Fruit fly (Drosophila melanogaster) whole organism, embryonic: ENCODE measurements around the gene Efhc1.1.

Experiments used
- CG10431 ChIP-seq: fragments of 200-800 bp; sonication (Bioruptor generic); optimal IDR thresholded peaks from 3 replicates; lab custom pipeline; 2018; ENCODE audit warnings: missing biosample characterization, mild to moderate bottlenecking, missing genetic modification characterization
- CG10959 ChIP-seq: fragments of 200-800 bp; sonication (Bioruptor generic); IDR thresholded peaks from 2 replicates; pipeline ENCODE4 v1.3.6; 2022; ENCODE audit warnings: missing biosample characterization, missing genetic modification characterization
- CG11456 ChIP-seq: fragments of 200-800 bp; sonication (Bioruptor generic); IDR thresholded peaks from 3 replicates; pipeline ENCODE4 v1.3.6; 2022; ENCODE audit warnings: missing biosample characterization, missing genetic modification characterization
- CG11723 ChIP-seq: fragments of 200-800 bp; sonication (Bioruptor generic); optimal IDR thresholded peaks from 2 replicates; lab custom pipeline; 2017; ENCODE audit warnings: missing biosample characterization, mild to moderate bottlenecking, missing genetic modification characterization
- CG14441 ChIP-seq: fragments of 200-800 bp; sonication (Bioruptor generic); IDR thresholded peaks from 2 replicates; pipeline ENCODE4 v1.3.6; 2022; ENCODE audit warnings: missing biosample characterization, missing genetic modification characterization
- CG14860 ChIP-seq: fragments of 200-800 bp; sonication (Bioruptor generic); IDR thresholded peaks from 3 replicates; pipeline ENCODE4 v1.3.6; 2022; ENCODE audit warnings: missing biosample characterization, missing genetic modification characterization; ENCODE audit not compliant: partially characterized antibody
- CG15011 ChIP-seq: fragments of 200-800 bp; sonication (Bioruptor generic); optimal IDR thresholded peaks from 3 replicates; lab custom pipeline; 2018; ENCODE audit warnings: missing biosample characterization, mild to moderate bottlenecking, missing genetic modification characterization
- CG1603 ChIP-seq: fragments of 200-800 bp; sonication (Bioruptor generic); optimal IDR thresholded peaks from 2 replicates; lab custom pipeline; 2019; ENCODE audit warnings: missing biosample characterization, mild to moderate bottlenecking, missing genetic modification characterization, moderate library complexity
- CG1647 ChIP-seq: fragments of 200-800 bp; sonication (Bioruptor generic); optimal IDR thresholded peaks from 3 replicates; lab custom pipeline; 2016; ENCODE audit warnings: missing biosample characterization, missing genetic modification characterization
- CG16779 ChIP-seq: fragments of 200-800 bp; sonication (Bioruptor generic); IDR thresholded peaks from 2 replicates; pipeline ENCODE4 v1.3.6; 2022; ENCODE audit warnings: missing biosample characterization, missing genetic modification characterization
- CG16813 ChIP-seq: fragments of 200-800 bp; sonication (Bioruptor generic); IDR thresholded peaks from 3 replicates; pipeline ENCODE4 v1.3.6; 2022; ENCODE audit warnings: missing biosample characterization, missing genetic modification characterization; ENCODE audit not compliant: partially characterized antibody
- CG17186 ChIP-seq: fragments of 200-800 bp; sonication (Bioruptor generic); optimal IDR thresholded peaks from 3 replicates; lab custom pipeline; 2017; ENCODE audit warnings: missing biosample characterization, missing genetic modification reagents, missing genetic modification characterization
- CG18764 ChIP-seq: fragments of 200-800 bp; sonication (Bioruptor generic); optimal IDR thresholded peaks from 3 replicates; lab custom pipeline; 2016; ENCODE audit warnings: missing biosample characterization, missing genetic modification characterization
- CG2889 ChIP-seq: fragments of 200-800 bp; sonication (Bioruptor generic); IDR thresholded peaks from 3 replicates; pipeline ENCODE4 v1.3.6; 2022; ENCODE audit warnings: missing biosample characterization, missing genetic modification characterization
- CG32767 ChIP-seq: fragments of 200-800 bp; sonication (Bioruptor generic); IDR thresholded peaks from 2 replicates; pipeline ENCODE4 v1.3.6; 2022; ENCODE audit warnings: missing biosample characterization, missing genetic modification characterization
- CG5180 ChIP-seq: fragments of 200-800 bp; sonication (Bioruptor generic); optimal IDR thresholded peaks from 3 replicates; lab custom pipeline; 2017; ENCODE audit warnings: missing biosample characterization, missing genetic modification characterization, mild to moderate bottlenecking, moderate library complexity, missing genetic modification reagents
- CG6683 ChIP-seq: fragments of 200-800 bp; sonication (Bioruptor generic); optimal IDR thresholded peaks from 2 replicates; lab custom pipeline; 2017; ENCODE audit warnings: missing biosample characterization, mild to moderate bottlenecking, missing genetic modification characterization, missing genetic modification reagents
- CG6689 ChIP-seq: fragments of 200-800 bp; sonication (Bioruptor generic); IDR thresholded peaks from 2 replicates; pipeline ENCODE4 v1.3.6; 2022; ENCODE audit warnings: missing biosample characterization, missing genetic modification characterization
- CG7745 ChIP-seq: fragments of 200-800 bp; sonication (Bioruptor generic); optimal IDR thresholded peaks from 2 replicates; lab custom pipeline; 2018; ENCODE audit warnings: missing biosample characterization, mild to moderate bottlenecking, missing genetic modification characterization, moderate library complexity
- CG8089 ChIP-seq: fragments of 200-800 bp; sonication (Bioruptor generic); optimal IDR thresholded peaks from 3 replicates; lab custom pipeline; 2016; ENCODE audit warnings: missing biosample characterization, missing genetic modification characterization
- CG8944 ChIP-seq: fragments of 200-800 bp; sonication (Bioruptor generic); optimal IDR thresholded peaks from 3 replicates; lab custom pipeline; 2016; ENCODE audit warnings: missing biosample characterization, missing genetic modification characterization
- CG9215 ChIP-seq: fragments of 200-800 bp; sonication (Bioruptor generic); IDR thresholded peaks from 2 replicates; pipeline ENCODE4 v1.3.6; 2022; ENCODE audit warnings: missing biosample characterization, missing genetic modification characterization
- Chrac-16 ChIP-seq: fragments of 200-800 bp; sonication (Bioruptor generic); optimal IDR thresholded peaks from 3 replicates; lab custom pipeline; 2016; ENCODE audit warnings: missing biosample characterization, missing genetic modification characterization
- ERR ChIP-seq: fragments of 200-800 bp; sonication (Bioruptor generic); optimal IDR thresholded peaks from 2 replicates; lab custom pipeline; 2016; ENCODE audit warnings: missing biosample characterization, missing genetic modification characterization
- Ets97D ChIP-seq: fragments of 200-800 bp; sonication (Bioruptor generic); optimal IDR thresholded peaks from 3 replicates; lab custom pipeline; 2016; ENCODE audit warnings: missing biosample characterization, missing genetic modification characterization
- Hsf ChIP-seq: fragments of 200-800 bp; sonication (Bioruptor generic); optimal IDR thresholded peaks from 3 replicates; lab custom pipeline; 2016; ENCODE audit warnings: missing biosample characterization, missing genetic modification characterization
- Meics ChIP-seq: fragments of 200-800 bp; sonication (Bioruptor generic); optimal IDR thresholded peaks from 2 replicates; lab custom pipeline; 2017; ENCODE audit warnings: missing biosample characterization, mild to moderate bottlenecking, missing genetic modification characterization
- Neu2 ChIP-seq: fragments of 200-800 bp; sonication (Bioruptor generic); optimal IDR thresholded peaks from 3 replicates; lab custom pipeline; 2016; ENCODE audit warnings: missing biosample characterization, missing genetic modification characterization, borderline replicate concordance
- Optix ChIP-seq: fragments of 200-800 bp; sonication (Bioruptor generic); IDR thresholded peaks from 3 replicates; pipeline ENCODE4 v1.3.6; 2022; ENCODE audit warnings: missing biosample characterization, missing genetic modification characterization
- Ptx1 ChIP-seq: fragments of 200-800 bp; sonication (Bioruptor generic); IDR thresholded peaks from 2 replicates; pipeline ENCODE4 v1.3.6; 2022; ENCODE audit warnings: missing biosample characterization, missing genetic modification characterization
- Sry-β ChIP-seq: fragments of 200-800 bp; sonication (Bioruptor generic); optimal IDR thresholded peaks from 2 replicates; lab custom pipeline; 2018; ENCODE audit warnings: missing biosample characterization, mild to moderate bottlenecking, missing genetic modification characterization, moderate library complexity
- Stat92E ChIP-seq, 3 experiments: fragments of >200 bp in 2 of 3; fragments of 200-800 bp in 1 of 3; sonication (Bioruptor generic) in 1 of 3; optimal IDR thresholded peaks; 2 replicates each; lab custom pipeline; 2017 to 2019; ENCODE audit warnings: missing biosample characterization in 3 of 3, missing genetic modification characterization in 3 of 3, mild to moderate bottlenecking in 1 of 3, moderate library complexity in 1 of 3
- ab ChIP-seq: fragments of 200-800 bp; sonication (Bioruptor generic); optimal IDR thresholded peaks from 2 replicates; lab custom pipeline; 2016; ENCODE audit warnings: missing biosample characterization, missing genetic modification characterization
- amos ChIP-seq: fragments of 200-800 bp; sonication (Bioruptor generic); IDR thresholded peaks from 2 replicates; pipeline ENCODE4 v1.3.6; 2022; ENCODE audit warnings: missing biosample characterization, missing genetic modification characterization; ENCODE audit not compliant: partially characterized antibody
- caup ChIP-seq: fragments of 200-800 bp; sonication (Bioruptor generic); optimal IDR thresholded peaks from 3 replicates; lab custom pipeline; 2017; ENCODE audit warnings: missing biosample characterization, mild to moderate bottlenecking, missing genetic modification characterization, moderate library complexity; ENCODE audit not compliant: severe bottlenecking
- cg ChIP-seq: fragments of 200-800 bp; sonication (Bioruptor generic); optimal IDR thresholded peaks from 3 replicates; lab custom pipeline; 2019; ENCODE audit warnings: missing biosample characterization, mild to moderate bottlenecking, missing genetic modification characterization, moderate library complexity
- chm ChIP-seq: fragments of 200-800 bp; sonication (Bioruptor generic); IDR thresholded peaks from 2 replicates; pipeline ENCODE4 v1.3.6; 2022; ENCODE audit warnings: missing biosample characterization, missing genetic modification characterization
- chn ChIP-seq: fragments of 200-800 bp; sonication (Bioruptor generic); optimal IDR thresholded peaks from 2 replicates; lab custom pipeline; 2016; ENCODE audit warnings: missing biosample characterization, missing genetic modification characterization
- gfzf ChIP-seq: fragments of 200-800 bp; sonication (Bioruptor generic); optimal IDR thresholded peaks from 2 replicates; lab custom pipeline; 2016; ENCODE audit warnings: missing biosample characterization, mild to moderate bottlenecking, missing genetic modification characterization, moderate library complexity
- grau ChIP-seq: fragments of 200-800 bp; optimal IDR thresholded peaks from 3 replicates; lab custom pipeline; 2019; ENCODE audit warnings: missing biosample characterization, mild to moderate bottlenecking, missing genetic modification characterization, moderate library complexity
- her ChIP-seq: fragments of 200-800 bp; sonication (Bioruptor generic); optimal IDR thresholded peaks from 2 replicates; lab custom pipeline; 2016; ENCODE audit warnings: missing biosample characterization, missing genetic modification characterization
- luna ChIP-seq: fragments of 200-800 bp; sonication (Bioruptor generic); optimal IDR thresholded peaks from 2 replicates; lab custom pipeline; 2016; ENCODE audit warnings: missing biosample characterization, missing genetic modification characterization
- pfk ChIP-seq: fragments of 200-800 bp; sonication (Bioruptor generic); optimal IDR thresholded peaks from 2 replicates; lab custom pipeline; 2018; ENCODE audit warnings: missing biosample characterization, mild to moderate bottlenecking, missing genetic modification characterization, moderate library complexity
- scrt ChIP-seq: fragments of 200-800 bp; sonication (Bioruptor generic); optimal IDR thresholded peaks from 2 replicates; lab custom pipeline; 2018; ENCODE audit warnings: missing biosample characterization, mild to moderate bottlenecking, missing genetic modification characterization, moderate library complexity
- slbo ChIP-seq: fragments of 200-800 bp; sonication (Bioruptor generic); IDR thresholded peaks from 2 replicates; pipeline ENCODE4 v1.3.6; 2022; ENCODE audit warnings: missing biosample characterization, missing genetic modification characterization
- so ChIP-seq: fragments of 200-800 bp; sonication (Bioruptor generic); IDR thresholded peaks from 3 replicates; pipeline ENCODE4 v1.3.6; 2022; ENCODE audit warnings: missing biosample characterization, missing genetic modification characterization
- sr ChIP-seq: fragments of 200-800 bp; sonication (Bioruptor generic); IDR thresholded peaks from 3 replicates; pipeline ENCODE4 v1.3.6; 2022; ENCODE audit warnings: missing biosample characterization, missing genetic modification characterization
- toy ChIP-seq: fragments of 200-800 bp; sonication (Bioruptor generic); IDR thresholded peaks from 2 replicates; pipeline ENCODE4 v1.3.6; 2022; ENCODE audit warnings: missing biosample characterization, missing genetic modification characterization
- vvl ChIP-seq: fragments of 200-800 bp; sonication (Bioruptor generic); IDR thresholded peaks from 2 replicates; pipeline ENCODE4 v1.3.6; 2022; ENCODE audit warnings: missing biosample characterization, missing genetic modification characterization
- yki ChIP-seq: fragments of >200 bp; optimal IDR thresholded peaks from 3 replicates; lab custom pipeline; 2018

Efhc1.1 gene

DNA sequence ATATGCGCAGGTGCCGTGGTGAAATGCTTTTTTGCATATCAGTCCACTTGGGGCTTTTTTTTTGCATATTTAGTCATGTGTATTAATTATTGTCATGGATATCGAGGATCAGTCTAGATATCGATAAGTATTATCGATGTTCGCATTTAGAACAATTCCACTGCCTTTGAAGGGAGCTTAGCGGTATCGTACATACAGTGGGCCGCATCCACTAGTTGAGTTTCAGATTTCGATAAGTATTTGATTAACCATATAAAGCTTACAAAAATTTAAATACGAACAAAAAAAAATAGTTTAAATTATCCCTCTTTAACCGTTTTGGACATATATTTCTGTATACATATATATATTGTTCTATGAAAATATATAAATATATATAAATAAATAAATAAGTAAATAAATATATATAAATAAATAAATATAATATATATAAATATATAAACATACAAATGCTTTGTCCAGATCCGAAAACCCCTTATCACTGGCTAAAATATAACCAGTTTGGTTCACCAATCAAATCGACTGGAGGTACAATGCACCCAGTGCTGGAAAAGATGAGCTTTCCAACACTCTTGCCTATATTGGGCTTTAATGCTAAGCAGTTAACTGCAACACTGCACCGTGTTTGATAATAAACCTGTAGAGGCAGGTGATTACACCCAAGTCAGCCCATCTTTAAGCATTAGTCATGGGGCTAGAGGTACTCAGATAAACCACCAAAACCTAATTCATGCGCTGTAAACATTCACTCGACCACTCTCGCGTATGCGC, 19.6 kb upstream of the Efhc1.1 start (continued):
- TF ChIP-seq CG9215 (GFP tag; lab: Robert Waterston, UW) (no peak), CG18764 (no peak), Ets97D (GFP tag; lab: Kevin White, UChicago) (no peak), her (no peak), CG16813 (GFP tag; lab: Robert Waterston, UW) (peak; percentile 76), CG6689 (no peak), Optix (GFP tag; lab: Robert Waterston, UW) (no peak), CG14441 (GFP tag; lab: Robert Waterston, UW) (no peak), CG10431 (no peak), Hsf (GFP tag; lab: Kevin White, UChicago) (no peak), CG7745 (tag; lab: Kevin White, UChicago) (no peak), chn (GFP tag; lab: Kevin White, UChicago) (no peak), so (no peak), gfzf (GFP tag; lab: Kevin White, UChicago) (peak; percentile 38), CG14860 (GFP tag; lab: Robert Waterston, UW) (peak; percentile 74), CG15011 (no peak), CG32767 (GFP tag; lab: Robert Waterston, UW) (no peak), slbo (GFP tag; lab: Robert Waterston, UW) (peak; percentile 41), chm (no peak), Sry-β (no peak), ab (GFP tag; lab: Kevin White, UChicago) (no peak), Ptx1 (GFP tag; lab: Robert Waterston, UW) (peak; percentile 39), sr (GFP tag; lab: Robert Waterston, UW) (no peak), cg (GFP tag; lab: Kevin White, UChicago) (no peak), ERR (GFP tag; lab: Kevin White, UChicago) (no peak), CG16779 (GFP tag; lab: Robert Waterston, UW) (no peak), grau (tag; lab: Kevin White, UChicago) (peak; percentile 37), luna (GFP tag; lab: Kevin White, UChicago) (no peak), Neu2 (no peak), CG8944 (GFP tag; lab: Kevin White, UChicago) (no peak), CG10959 (no peak), CG1647 (no peak), CG11723 (GFP tag; lab: Kevin White, UChicago) (no peak), caup (no peak), yki (lab: Kevin White, UChicago) (no peak), CG11456 (GFP tag; lab: Robert Waterston, UW) (no peak), CG8089 (no peak), CG5180 (GFP tag; lab: Kevin White, UChicago) (no peak), CG17186 (GFP tag; lab: Kevin White, UChicago) (no peak), CG1603 (tag; lab: Kevin White, UChicago) (peak; percentile 30), toy (GFP tag; lab: Robert Waterston, UW) (no peak), CG6683 (no peak), vvl (GFP tag; lab: Robert Waterston, UW) (peak; percentile 18; the same call in 1 of the 2 replicates), scrt (GFP tag; lab: Kevin White, UChicago) (peak; percentile 14), pfk (no peak), Meics (GFP tag; lab: Kevin White, UChicago) (peak; percentile 52), CG2889 (no peak), Stat92E (GFP tag; optimal IDR thresholded peaks at IDR 0.05; lab: Kevin White, UChicago) (no peak), Chrac-16 (GFP tag; lab: Kevin White, UChicago) (no peak), amos (GFP tag; lab: Robert Waterston, UW) (peak; percentile 86; the same call in 1 of the 2 replicates)
